Worm (Caenorhabditis elegans): Measurements from ENCODE around the gene C06E1.11.
A peak's percentile ranks its signal among the peaks of the same experiment; 100 is the strongest.

Gene C06E1.11

DNA sequence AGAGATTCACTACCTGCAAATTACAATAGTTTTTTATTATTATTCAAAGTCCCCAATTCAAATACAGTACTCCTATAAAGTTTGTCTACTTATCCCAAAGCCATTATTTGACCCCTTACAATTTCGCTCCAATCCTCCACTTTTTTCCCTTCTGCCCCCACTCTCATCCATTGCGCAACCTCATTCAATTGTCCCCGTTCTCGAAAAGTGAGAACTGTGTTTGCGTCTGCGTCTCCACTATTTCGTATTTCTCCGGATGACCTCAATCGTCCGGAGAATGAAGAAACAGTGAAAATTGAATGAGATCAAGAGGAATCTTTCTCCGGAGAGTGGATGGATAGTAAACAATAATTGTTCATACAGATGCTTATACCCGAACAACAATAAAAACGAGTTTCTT, 19.8 kb downstream of the C06E1.11 start:
- TF ChIP-seq hlh-13 (GFP tag; optimal IDR thresholded peaks at IDR 0.05) (no peak), pqm-1 (tag; optimal IDR thresholded peaks at IDR 0.05) (no peak), ceh-31 (tag; optimal IDR thresholded peaks at IDR 0.05) (peak; percentile 0), unc-3 (GFP tag; conservative IDR thresholded peaks at IDR 0.05) (no peak), unc-3 (tag; optimal IDR thresholded peaks at IDR 0.05) (no peak)

DNA sequence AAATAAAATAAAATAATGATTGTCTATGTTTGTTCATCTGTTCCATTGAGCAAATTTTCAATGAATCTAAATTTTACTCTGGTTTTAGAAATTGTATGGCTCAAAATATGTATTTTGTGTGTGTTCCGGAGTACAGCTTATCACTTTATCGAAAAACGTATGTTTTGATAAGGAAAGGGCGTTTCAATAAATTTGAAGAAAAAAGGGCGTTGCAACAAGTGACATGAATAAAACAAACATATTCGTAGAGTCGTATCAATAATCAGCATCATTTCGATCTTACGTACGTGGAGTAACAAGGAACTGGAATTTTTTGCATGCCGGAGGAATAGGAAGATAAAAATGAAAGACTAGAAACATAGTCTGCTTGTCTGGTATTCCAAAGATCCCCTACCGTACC, 22.4 kb downstream of the C06E1.11 start:
- TF ChIP-seq K02D7.2 (tag; optimal IDR thresholded peaks at IDR 0.05) (no peak), ztf-16 (tag; optimal IDR thresholded peaks at IDR 0.05) (no peak), dmd-4 (tag; optimal IDR thresholded peaks at IDR 0.05; ENCODE audit: borderline replicate concordance) (no peak), ceh-30 (tag; optimal IDR thresholded peaks at IDR 0.05) (no peak), nhr-11 (tag; optimal IDR thresholded peaks at IDR 0.05) (no peak), K09A11.1 (tag; optimal IDR thresholded peaks at IDR 0.05; ENCODE audit: insufficient read depth) (no peak), mec-3 (tag; optimal IDR thresholded peaks at IDR 0.05; ENCODE audit: borderline replicate concordance) (no peak), hlh-30 (tag; optimal IDR thresholded peaks at IDR 0.05; ENCODE audit: insufficient read depth) (no peak), ama-1 (optimal IDR thresholded peaks at IDR 0.05) (no peak), dve-1 (tag; optimal IDR thresholded peaks at IDR 0.05) (no peak), madf-2 (tag; optimal IDR thresholded peaks at IDR 0.05) (no peak), ceh-14 (tag; optimal IDR thresholded peaks at IDR 0.05) (no peak), hlh-15 (tag; optimal IDR thresholded peaks at IDR 0.05) (no peak), unc-42 (tag; optimal IDR thresholded peaks at IDR 0.05) (no peak), ceh-18 (tag; optimal IDR thresholded peaks at IDR 0.05) (no peak), ets-4 (tag; optimal IDR thresholded peaks at IDR 0.05) (no peak)

DNA sequence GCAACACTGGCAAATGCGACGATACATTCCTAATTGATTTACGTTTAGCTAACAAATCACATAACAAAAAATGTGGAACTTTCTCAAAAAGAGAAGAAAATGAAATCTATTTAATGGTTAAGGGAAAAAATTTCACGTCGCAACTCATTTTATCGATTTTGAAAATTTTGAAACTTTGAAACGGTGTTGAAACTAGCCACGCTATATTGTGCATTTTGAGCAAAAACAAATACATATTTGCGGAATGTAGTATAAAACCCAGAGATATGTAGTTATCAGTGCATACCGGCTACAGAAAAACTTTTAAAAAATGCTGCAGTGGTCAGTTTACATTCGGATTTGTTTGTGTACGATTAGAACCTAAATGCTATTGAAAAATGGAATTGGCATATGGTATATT, 22.9 kb downstream of the C06E1.11 start, which contains the start of gene C06E1.7:
TSS of gene C06E1.7 (minus strand) at position 101 of the 400 bp plus-strand sequence.
- TF ChIP-seq fax-1 (tag; optimal IDR thresholded peaks at IDR 0.05) (no peak), C38D4.7 (GFP tag; optimal IDR thresholded peaks at IDR 0.05) (no peak), rnt-1 (tag; optimal IDR thresholded peaks at IDR 0.05) (no peak), pqm-1 (tag; optimal IDR thresholded peaks at IDR 0.05) (no peak), ahr-1 (tag; optimal IDR thresholded peaks at IDR 0.05) (no peak), sox-2 (GFP tag; IDR thresholded peaks at IDR 0.05) (no peak), elt-2 (tag; optimal IDR thresholded peaks at IDR 0.05) (no peak), pros-1 (tag; optimal IDR thresholded peaks at IDR 0.05) (no peak), ceh-34 (tag; optimal IDR thresholded peaks at IDR 0.05) (no peak), che-1 (tag; optimal IDR thresholded peaks at IDR 0.05) (no peak), Y22D7AL.16 (tag; optimal IDR thresholded peaks at IDR 0.05) (no peak), npax-4 (tag; optimal IDR thresholded peaks at IDR 0.05) (no peak), unc-86 (tag; optimal IDR thresholded peaks at IDR 0.05) (no peak), zip-5 (tag; optimal IDR thresholded peaks at IDR 0.05) (no peak), pax-1 (tag; optimal IDR thresholded peaks at IDR 0.05) (no peak), ceh-31 (tag; optimal IDR thresholded peaks at IDR 0.05) (no peak), mec-3 (tag; optimal IDR thresholded peaks at IDR 0.05; ENCODE audit: borderline replicate concordance) (no peak), hlh-6 (tag; optimal IDR thresholded peaks at IDR 0.05) (no peak), hlh-15 (tag; optimal IDR thresholded peaks at IDR 0.05) (no peak)

DNA sequence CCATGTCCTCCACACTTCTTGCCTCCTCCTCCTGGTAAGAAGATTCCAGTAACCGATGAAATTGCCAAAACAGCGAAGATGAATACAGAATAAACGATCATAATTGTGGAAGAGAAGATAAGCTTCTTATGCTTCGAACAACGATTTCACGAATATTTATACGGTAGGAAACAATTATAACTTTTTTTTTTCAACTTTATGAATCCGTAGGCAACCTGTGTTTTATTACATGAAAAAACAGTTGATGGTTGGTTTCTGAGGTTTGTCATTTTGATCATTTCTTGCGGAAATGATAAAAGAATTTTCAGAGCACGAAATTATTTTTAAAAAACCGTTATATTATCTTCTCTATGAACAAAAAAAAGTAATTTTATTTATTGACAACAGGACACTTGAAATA, 25.6 kb downstream of the C06E1.11 start, which contains the start of gene fipr-16:
TSS of gene fipr-16 (minus strand) at position 101 of the 400 bp plus-strand sequence.
- TF ChIP-seq fkh-6 (tag; optimal IDR thresholded peaks at IDR 0.05) (no peak), tbx-2 (tag; optimal IDR thresholded peaks at IDR 0.05) (no peak), hlh-15 (tag; optimal IDR thresholded peaks at IDR 0.05) (no peak), che-1 (tag; optimal IDR thresholded peaks at IDR 0.05) (no peak), ceh-24 (tag; optimal IDR thresholded peaks at IDR 0.05) (no peak), F13H6.1 (tag; optimal IDR thresholded peaks at IDR 0.05) (no peak), ceh-48 (tag; optimal IDR thresholded peaks at IDR 0.05) (no peak), unc-86 (tag; optimal IDR thresholded peaks at IDR 0.05) (no peak), nhr-11 (tag; optimal IDR thresholded peaks at IDR 0.05) (no peak), ama-1 (optimal IDR thresholded peaks at IDR 0.05) (no peak), lin-11 (tag; optimal IDR thresholded peaks at IDR 0.05) (no peak), fax-1 (tag; optimal IDR thresholded peaks at IDR 0.05) (no peak)
